Fruit fly (Drosophila melanogaster): ENCODE measurements around the gene CG7655.
A peak's percentile ranks its signal among the peaks of the same experiment; 100 is the strongest.

- TF ChIP-seq Ravus (GFP tag; IDR thresholded peaks at IDR 0.05) (no peak), ERR (GFP tag; optimal IDR thresholded peaks at IDR 0.05) (no peak), CG11696 (GFP tag; IDR thresholded peaks at IDR 0.05) (no peak), Max (GFP tag; optimal IDR thresholded peaks at IDR 0.05) (peak; percentile 33), ab (GFP tag; optimal IDR thresholded peaks at IDR 0.05) (no peak), sna (GFP tag; IDR thresholded peaks at IDR 0.05; ENCODE audit: partially characterized antibody) (no peak), bowl (GFP tag; IDR thresholded peaks at IDR 0.05) (no peak), CG30403 (GFP tag; optimal IDR thresholded peaks at IDR 0.05) (no peak), CG12299 (tag; optimal IDR thresholded peaks at IDR 0.05) (no peak), CG12219 (GFP tag; optimal IDR thresholded peaks at IDR 0.05) (peak; percentile 0), Taf1 (GFP tag; IDR thresholded peaks at IDR 0.05) (no peak), CG1529 (GFP tag; optimal IDR thresholded peaks at IDR 0.05) (no peak), D19A (tag; optimal IDR thresholded peaks at IDR 0.05) (peak; percentile 78), PHDP (tag; optimal IDR thresholded peaks at IDR 0.05) (no peak)
These were observed 35.7 kb downstream of the CG7655 start, which contains the start of gene osa for dm6 chr3R:17718051-17718693.
